Worm (Caenorhabditis elegans): ENCODE results near the gene M01H9.3.

Gene M01H9.3

DNA sequence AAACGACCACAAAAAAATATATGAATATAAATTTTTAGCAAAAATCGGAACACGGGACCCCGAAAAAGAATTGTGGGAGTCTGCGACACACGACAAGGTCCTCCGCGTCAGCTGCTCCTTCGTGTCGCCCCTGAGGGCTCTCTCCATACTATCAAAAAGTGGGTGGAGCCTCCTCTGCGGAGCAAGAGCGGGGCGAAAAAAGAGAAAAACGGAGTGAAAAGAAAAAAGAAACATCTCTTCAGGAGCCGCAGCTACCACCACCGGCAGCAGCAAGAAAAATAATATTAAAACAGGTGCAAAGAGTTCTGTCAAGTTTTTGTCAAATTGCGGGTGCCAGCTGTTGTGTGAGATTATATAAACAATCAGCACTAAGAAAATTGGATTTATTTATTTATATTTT, 29.8 kb upstream of the M01H9.3 start, which contains the start of gene gbb-2:
Gene gbb-2, minus strand, starts transcription at position 112 of the 400 bp plus-strand sequence.
- TF ChIP-seq snpc-4 (tag; optimal IDR thresholded peaks at IDR 0.05) (no peak), lin-39 (tag; optimal IDR thresholded peaks at IDR 0.05) (peak; percentile 40), fkh-2 (tag; optimal IDR thresholded peaks at IDR 0.05) (no peak), nhr-25 (tag; optimal IDR thresholded peaks at IDR 0.05) (no peak), nfya-1 (tag; optimal IDR thresholded peaks at IDR 0.05; ENCODE audit: insufficient read depth) (peak; percentile 38), ama-1 (optimal IDR thresholded peaks at IDR 0.05) (no peak)

DNA sequence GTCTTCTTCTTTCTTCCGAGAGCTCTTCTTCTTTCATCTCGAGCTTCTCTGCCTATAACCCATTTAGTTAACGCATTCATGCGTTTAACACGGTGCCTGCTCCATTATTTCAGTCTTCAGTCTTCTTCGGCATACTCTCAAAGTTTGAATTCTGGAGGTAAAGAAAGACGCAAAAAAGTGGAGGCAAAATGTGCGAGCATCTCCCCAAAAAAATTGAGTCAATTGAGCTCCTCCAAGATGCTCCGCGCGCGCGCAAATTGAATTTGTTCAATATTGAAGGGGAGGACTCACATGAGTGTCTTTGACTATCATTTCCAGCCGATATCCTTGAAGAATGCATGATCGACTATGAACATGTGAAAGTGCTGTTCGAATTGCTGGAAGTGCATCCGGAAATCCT, 28.2 kb upstream of the M01H9.3 start:
- TF ChIP-seq sea-2 (GFP tag; optimal IDR thresholded peaks at IDR 0.05) = no peak
- peak; percentile 47 for TF ChIP-seq fkh-10 (GFP tag; optimal IDR thresholded peaks at IDR 0.05)

DNA sequence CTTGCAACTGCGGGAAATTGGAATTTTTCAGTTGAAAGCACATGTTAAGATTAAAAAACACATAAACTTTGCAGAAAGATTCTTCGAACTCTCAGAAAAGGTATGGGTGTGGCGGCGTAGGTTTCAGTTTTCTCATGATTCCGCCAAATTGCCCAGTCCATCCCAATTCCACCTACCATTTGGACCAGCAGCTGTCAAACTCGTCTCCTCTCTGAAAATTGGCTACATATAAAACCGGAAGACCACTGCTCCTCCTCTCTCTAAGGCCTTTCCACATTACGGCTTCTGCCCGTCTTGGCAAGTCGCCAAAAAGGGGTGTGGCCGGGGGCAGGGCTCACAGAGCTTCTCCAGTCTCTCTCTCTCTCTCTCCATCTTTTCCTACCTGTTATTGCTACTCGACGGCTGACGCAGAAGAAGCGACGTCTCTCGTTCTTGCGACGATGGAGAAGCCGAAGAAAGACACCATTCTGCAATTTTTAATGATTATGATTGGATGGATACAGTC, 13.3 kb upstream of the M01H9.3 start, which contains the start of gene ZK180.7:
Gene ZK180.7, plus strand, starts transcription at position 395 of the 505 bp plus-strand sequence.
- TF ChIP-seq pqm-1 (tag; optimal IDR thresholded peaks at IDR 0.05) = no peak
- no peak for TF ChIP-seq nhr-76 (tag; optimal IDR thresholded peaks at IDR 0.05)
- TF ChIP-seq mml-1 (tag; optimal IDR thresholded peaks at IDR 0.05) = no peak

DNA sequence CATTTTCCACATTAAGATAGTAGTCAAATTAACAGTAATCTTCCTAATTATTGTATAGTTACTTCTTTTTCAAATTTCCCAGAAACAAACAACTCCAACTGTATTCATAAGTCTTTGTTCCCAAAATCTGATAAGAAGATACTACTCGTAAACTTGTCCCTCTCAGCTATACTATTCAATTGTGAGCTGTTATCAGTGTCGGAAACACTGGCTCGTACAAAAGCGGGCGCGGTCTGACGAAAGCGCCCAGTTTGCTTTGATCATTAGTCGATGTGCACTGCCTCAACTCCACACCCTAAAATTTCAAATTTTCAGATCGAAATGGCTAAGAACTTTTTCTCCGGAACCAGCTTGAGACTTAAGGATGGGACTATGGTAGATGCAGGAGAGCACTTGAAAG, 9.9 kb upstream of the M01H9.3 start, which contains the start of gene trx-3:
Gene trx-3, plus strand, starts transcription at position 291 of the 400 bp plus-strand sequence.
- TF ChIP-seq fos-1 (tag; optimal IDR thresholded peaks at IDR 0.05) (no peak), pqm-1 (tag; optimal IDR thresholded peaks at IDR 0.05) (peak; percentile 86), elt-1 (tag; optimal IDR thresholded peaks at IDR 0.05) (no peak), elt-2 (tag; optimal IDR thresholded peaks at IDR 0.05) (peak; percentile 82), ama-1 (optimal IDR thresholded peaks at IDR 0.05) (no peak), pha-4 (tag; optimal IDR thresholded peaks at IDR 0.05) (peak; percentile 36)

DNA sequence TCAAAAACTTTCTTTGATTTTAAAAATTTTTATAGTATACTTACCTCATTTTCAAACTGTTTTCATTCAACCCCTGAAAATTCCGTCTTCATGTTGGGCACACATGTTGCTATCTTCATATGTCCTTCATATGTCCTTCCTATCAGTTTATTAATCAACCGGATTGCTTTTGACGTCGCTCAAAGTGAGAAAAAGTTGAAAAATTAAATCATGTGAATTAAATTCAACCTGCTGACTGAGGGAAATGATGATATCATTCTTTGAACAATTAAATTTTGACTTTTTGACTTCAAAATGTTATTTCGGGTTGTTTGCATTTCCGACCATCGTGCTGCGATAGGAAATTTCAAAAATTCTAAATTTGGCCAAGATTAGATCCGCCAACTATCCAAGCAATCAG, 7.7 kb upstream of the M01H9.3 start:
- TF ChIP-seq nhr-67 (tag; optimal IDR thresholded peaks at IDR 0.05) (no peak), elt-2 (tag; optimal IDR thresholded peaks at IDR 0.05) (peak; percentile 73), pqm-1 (tag; optimal IDR thresholded peaks at IDR 0.05) (peak; percentile 78)

DNA sequence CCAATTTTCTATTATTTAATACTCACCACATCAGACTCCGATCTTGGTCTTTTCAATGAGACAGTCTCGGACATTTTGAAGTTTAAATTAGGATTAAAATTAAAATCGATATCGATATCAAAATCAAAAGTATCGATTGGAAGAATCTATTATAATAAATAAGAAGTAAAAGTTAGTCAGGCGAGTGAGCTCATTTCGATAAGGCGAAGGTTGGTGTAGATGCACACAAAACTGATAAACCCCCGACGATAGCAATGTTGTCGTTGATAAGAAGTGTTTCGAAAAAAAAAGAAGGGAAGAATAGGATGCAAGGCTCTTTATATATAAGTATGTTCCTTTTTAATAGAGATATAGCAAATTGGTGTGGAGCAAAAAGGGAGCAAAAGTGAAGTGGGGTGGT, 5.7 kb upstream of the M01H9.3 start, which contains the start of gene M01H9.4:
Gene M01H9.4, minus strand, starts transcription at position 379 of the 400 bp plus-strand sequence.
- TF ChIP-seq pqm-1 (tag; optimal IDR thresholded peaks at IDR 0.05) (peak; percentile 82), ceh-28 (tag; optimal IDR thresholded peaks at IDR 0.05) (peak; percentile 60), mml-1 (tag; optimal IDR thresholded peaks at IDR 0.05) (no peak), elt-2 (tag; optimal IDR thresholded peaks at IDR 0.05) (peak; percentile 97), jun-1 (tag; optimal IDR thresholded peaks at IDR 0.05) (peak; percentile 70), pha-4 (tag; optimal IDR thresholded peaks at IDR 0.05) (peak; percentile 55)

DNA sequence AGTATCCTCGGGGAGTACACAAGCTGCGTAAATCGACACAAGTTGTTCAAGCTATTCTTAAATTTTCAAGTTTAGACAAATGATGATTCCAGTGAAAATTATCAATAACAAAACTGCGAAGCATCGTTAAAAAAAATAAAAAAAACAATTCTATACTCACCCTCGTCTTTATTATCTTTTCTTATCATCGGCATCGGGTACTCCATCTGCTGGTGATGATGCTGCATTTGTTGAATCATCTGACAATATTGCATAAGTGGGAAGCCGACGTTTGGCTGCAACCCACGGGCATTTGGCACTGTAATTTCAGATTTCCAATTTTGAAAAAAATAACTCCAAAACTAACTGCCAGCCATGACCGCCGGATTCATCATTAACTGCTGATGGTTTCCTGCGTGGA, 4.4 kb upstream of the M01H9.3 start:
- peak; percentile 22 for TF ChIP-seq pqm-1 (tag; optimal IDR thresholded peaks at IDR 0.05)
- peak; percentile 59 for TF ChIP-seq elt-2 (tag; optimal IDR thresholded peaks at IDR 0.05)
- TF ChIP-seq nhr-67 (tag; optimal IDR thresholded peaks at IDR 0.05) = no peak

DNA sequence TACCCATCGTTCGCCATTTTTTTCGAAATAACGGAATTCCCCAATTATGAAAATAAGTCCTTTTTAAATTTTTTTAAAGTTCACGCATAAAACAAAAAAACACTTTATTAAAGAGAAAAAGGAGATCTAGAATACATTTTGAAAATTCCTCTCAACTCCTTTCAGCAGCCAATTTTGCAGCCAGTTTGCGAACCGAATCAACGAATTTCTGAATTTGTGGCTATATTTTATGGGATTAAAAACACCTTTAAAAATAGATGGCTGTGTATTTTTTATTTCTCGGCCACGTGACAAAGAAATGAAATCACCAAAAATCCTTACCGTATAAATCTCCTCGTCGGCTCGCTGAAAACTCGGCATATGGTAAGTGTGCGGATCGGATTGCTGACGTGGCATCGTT, 3.2 kb upstream of the M01H9.3 start, which contains the start of gene M01H9.10:
Gene M01H9.10, minus strand, starts transcription at position 101 of the 400 bp plus-strand sequence.
- TF ChIP-seq fkh-2 (tag; optimal IDR thresholded peaks at IDR 0.05) = no peak
- no peak for TF ChIP-seq lin-15B (tag; optimal IDR thresholded peaks at IDR 0.05)
- TF ChIP-seq hmg-11 (tag; optimal IDR thresholded peaks at IDR 0.05) = no peak
- no peak for TF ChIP-seq R02D3.7 (tag; optimal IDR thresholded peaks at IDR 0.05)
- no peak for TF ChIP-seq mdl-1 (tag; optimal IDR thresholded peaks at IDR 0.05)
- TF ChIP-seq nhr-25 (tag; optimal IDR thresholded peaks at IDR 0.05) = no peak
- TF ChIP-seq pqm-1 (tag; optimal IDR thresholded peaks at IDR 0.05) = no peak
- no peak for TF ChIP-seq egl-5 (tag; optimal IDR thresholded peaks at IDR 0.05)
- TF ChIP-seq elt-1 (tag; optimal IDR thresholded peaks at IDR 0.05) = no peak
- no peak for TF ChIP-seq egl-27 (tag; optimal IDR thresholded peaks at IDR 0.05)
- no peak for TF ChIP-seq ceh-16 (tag; optimal IDR thresholded peaks at IDR 0.05)
- TF ChIP-seq nhr-43 (tag; optimal IDR thresholded peaks at IDR 0.05; ENCODE audit: poor library complexity, severe bottlenecking) = no peak
- no peak for TF ChIP-seq nhr-12 (tag; optimal IDR thresholded peaks at IDR 0.05)
- no peak for TF ChIP-seq unc-62 (GFP tag; optimal IDR thresholded peaks at IDR 0.05)
- no peak for TF ChIP-seq lin-39 (tag; optimal IDR thresholded peaks at IDR 0.05)
- no peak for TF ChIP-seq jun-1 (tag; optimal IDR thresholded peaks at IDR 0.05)
- no peak for TF ChIP-seq ceh-28 (tag; optimal IDR thresholded peaks at IDR 0.05)

Measured in whole organism, L3 larva.